Worm (Caenorhabditis elegans) whole organism, L2 larva: Measurements from ENCODE around the gene dlg-1.

Experiments
- R02D3.7 ChIP-seq: fragments of 150-350 bp; optimal IDR thresholded peaks from 2 replicates; lab custom pipeline; 2014; ENCODE audit warnings: missing biosample characterization, missing genetic modification characterization
- fos-1 ChIP-seq: fragments of 150-350 bp; optimal IDR thresholded peaks from 2 replicates; lab custom pipeline; 2014; ENCODE audit warnings: missing biosample characterization, missing genetic modification characterization
- lin-13 ChIP-seq: fragments of 150-350 bp; optimal IDR thresholded peaks from 2 replicates; lab custom pipeline; 2014; ENCODE audit warnings: missing biosample characterization, missing genetic modification reagents, missing genetic modification characterization
- skn-1 ChIP-seq: sonication (generic microtip); optimal IDR thresholded peaks from 2 replicates; lab custom pipeline; 2017; ENCODE audit warnings: missing biosample characterization, missing genetic modification characterization
- zag-1 ChIP-seq: fragments of 150-350 bp; optimal IDR thresholded peaks from 2 replicates; lab custom pipeline; 2014; ENCODE audit warnings: missing biosample characterization, missing genetic modification characterization
- ztf-1 ChIP-seq: fragments of 200-800 bp; sonication (Bioruptor generic); conservative IDR thresholded peaks from 2 replicates; pipeline ENCODE4 v1.3.6; 2022; ENCODE audit warnings: missing genetic modification characterization, missing compliant biosample characterization

DNA sequence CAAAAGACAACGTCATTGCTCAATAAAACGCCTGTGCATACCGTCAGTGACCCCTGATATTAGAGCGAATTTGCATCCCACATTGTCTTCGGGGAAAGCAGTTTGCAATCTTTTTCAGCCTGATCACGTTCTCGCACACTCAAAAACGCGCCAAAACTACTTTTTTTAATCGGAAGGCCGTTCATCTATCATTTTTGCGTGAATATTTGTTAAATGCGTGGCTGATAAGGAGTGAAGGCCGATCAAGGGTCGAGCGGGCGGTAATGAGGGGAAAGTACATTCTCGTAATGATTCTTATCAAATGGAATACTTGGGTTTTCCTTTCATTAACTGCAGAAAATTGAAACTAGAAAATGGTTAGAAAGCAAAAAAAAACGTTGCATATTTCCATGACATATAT lies 44.8 kb downstream of the dlg-1 start:
- TF ChIP-seq ztf-1 (no peak), zag-1 (tag; lab: Kevin White, UChicago) (no peak), fos-1 (tag; lab: Kevin White, UChicago) (peak; percentile 64), lin-13 (no peak), R02D3.7 (no peak), skn-1 (no peak)
